Worm (Caenorhabditis elegans) whole organism, L2 larva: ENCODE data around the gene mip-2.

ENCODE experiments used
- C34F6.9 ChIP-seq: fragments of 150-350 bp; optimal IDR thresholded peaks from 2 replicates; lab custom pipeline; 2014; ENCODE audit warnings: missing biosample characterization, missing genetic modification characterization
- F13H6.1 ChIP-seq: sonication (generic microtip); optimal IDR thresholded peaks from 2 replicates; lab custom pipeline; 2016; ENCODE audit warnings: missing genetic modification characterization, missing compliant biosample characterization
- R02D3.7 ChIP-seq: fragments of 150-350 bp; optimal IDR thresholded peaks from 2 replicates; lab custom pipeline; 2014; ENCODE audit warnings: missing biosample characterization, missing genetic modification characterization
- Y55F3AM.14 ChIP-seq: fragments of 200-800 bp; sonication (Bioruptor generic); optimal IDR thresholded peaks from 2 replicates; lab custom pipeline; 2018; ENCODE audit warnings: mild to moderate bottlenecking, missing genetic modification characterization, missing compliant biosample characterization
- ZK546.5 ChIP-seq: sonication (generic microtip); optimal IDR thresholded peaks from 2 replicates; lab custom pipeline; 2017; ENCODE audit warnings: missing biosample characterization, missing genetic modification characterization
- alr-1 ChIP-seq: fragments of 150-350 bp; optimal IDR thresholded peaks from 2 replicates; lab custom pipeline; 2014; ENCODE audit warnings: missing biosample characterization, missing genetic modification characterization
- aly-2 ChIP-seq: fragments of 150-350 bp; optimal IDR thresholded peaks from 2 replicates; lab custom pipeline; 2014; ENCODE audit warnings: missing biosample characterization, missing genetic modification characterization
- ama-1 ChIP-seq: fragments of 150-350 bp; optimal IDR thresholded peaks from 2 replicates; lab custom pipeline; 2018; ENCODE audit warnings: inconsistent platforms
- blmp-1 ChIP-seq: sonication (generic microtip); optimal IDR thresholded peaks from 2 replicates; lab custom pipeline; 2017; ENCODE audit warnings: missing genetic modification characterization, mild to moderate bottlenecking, missing compliant biosample characterization, antibody characterized with exemption, moderate library complexity; ENCODE audit not compliant: insufficient read depth
- ceh-16 ChIP-seq: fragments of 150-350 bp; optimal IDR thresholded peaks from 2 replicates; lab custom pipeline; 2014; ENCODE audit warnings: missing biosample characterization, missing genetic modification characterization
- ceh-82 ChIP-seq: fragments of 150-350 bp; optimal IDR thresholded peaks from 2 replicates; lab custom pipeline; 2014; ENCODE audit warnings: missing biosample characterization, missing genetic modification characterization
- crh-2 ChIP-seq: sonication (generic microtip); optimal IDR thresholded peaks from 2 replicates; lab custom pipeline; 2017; ENCODE audit warnings: missing biosample characterization, missing genetic modification characterization
- dmd-4 ChIP-seq: sonication (generic microtip); optimal IDR thresholded peaks from 2 replicates; lab custom pipeline; 2017; ENCODE audit warnings: missing biosample characterization, missing genetic modification characterization
- egl-27 ChIP-seq: sonication (generic microtip); optimal IDR thresholded peaks from 3 replicates; lab custom pipeline; 2017; ENCODE audit warnings: missing biosample characterization, missing genetic modification reagents, missing genetic modification characterization
- elt-1 ChIP-seq: fragments of 150-350 bp; optimal IDR thresholded peaks from 2 replicates; lab custom pipeline; 2014; ENCODE audit warnings: missing biosample characterization, missing genetic modification characterization
- elt-3 ChIP-seq: sonication (generic microtip); optimal IDR thresholded peaks from 2 replicates; lab custom pipeline; 2017; ENCODE audit warnings: missing biosample characterization, missing genetic modification characterization
- fos-1 ChIP-seq: fragments of 150-350 bp; optimal IDR thresholded peaks from 2 replicates; lab custom pipeline; 2014; ENCODE audit warnings: missing biosample characterization, missing genetic modification characterization
- gmeb-1 ChIP-seq: fragments of 150-350 bp; optimal IDR thresholded peaks from 2 replicates; lab custom pipeline; 2014; ENCODE audit warnings: missing biosample characterization, missing genetic modification characterization
- lin-11 ChIP-seq: fragments of 150-350 bp; sonication (generic microtip); optimal IDR thresholded peaks from 2 replicates; lab custom pipeline; 2014; ENCODE audit warnings: missing biosample characterization, missing genetic modification characterization, inconsistent platforms, mixed read lengths
- lin-13 ChIP-seq: fragments of 150-350 bp; optimal IDR thresholded peaks from 2 replicates; lab custom pipeline; 2014; ENCODE audit warnings: missing biosample characterization, missing genetic modification reagents, missing genetic modification characterization
- lin-39 ChIP-seq: fragments of 150-350 bp; optimal IDR thresholded peaks from 2 replicates; lab custom pipeline; 2014; ENCODE audit warnings: missing biosample characterization, missing genetic modification reagents, missing genetic modification characterization
- lsy-2 ChIP-seq, 2 experiments: fragments of 150-350 bp in 1 of 2; sonication (generic microtip) in 1 of 2; optimal IDR thresholded peaks; 2 replicates each; lab custom pipeline; 2014 to 2017; ENCODE audit warnings: missing biosample characterization in 2 of 2, missing genetic modification characterization in 2 of 2
- mab-5 ChIP-seq: fragments of 150-350 bp; optimal IDR thresholded peaks from 2 replicates; lab custom pipeline; 2014; ENCODE audit warnings: missing biosample characterization, missing genetic modification characterization
- mbf-1 ChIP-seq: sonication (generic microtip); optimal IDR thresholded peaks from 2 replicates; lab custom pipeline; 2017; ENCODE audit warnings: missing biosample characterization, missing genetic modification characterization
- mdl-1 ChIP-seq, 2 experiments: fragments of 150-350 bp in 1 of 2; sonication (generic microtip) in 1 of 2; optimal IDR thresholded peaks; 2 replicates each; lab custom pipeline; 2017; ENCODE audit warnings: missing biosample characterization in 2 of 2, missing genetic modification characterization in 2 of 2
- nhr-10 ChIP-seq: sonication (generic microtip); optimal IDR thresholded peaks from 2 replicates; lab custom pipeline; 2017; ENCODE audit warnings: missing biosample characterization, missing genetic modification characterization
- nhr-11 ChIP-seq: fragments of 150-350 bp; optimal IDR thresholded peaks from 2 replicates; lab custom pipeline; 2014; ENCODE audit warnings: missing biosample characterization, missing genetic modification characterization
- nhr-12 ChIP-seq: fragments of 150-350 bp; optimal IDR thresholded peaks from 2 replicates; lab custom pipeline; 2014; ENCODE audit warnings: missing biosample characterization, missing genetic modification characterization
- nhr-129 ChIP-seq: fragments of 150-350 bp; optimal IDR thresholded peaks from 2 replicates; lab custom pipeline; 2014; ENCODE audit warnings: missing biosample characterization, missing genetic modification characterization
- nhr-21 ChIP-seq: fragments of 150-350 bp; optimal IDR thresholded peaks from 2 replicates; lab custom pipeline; 2014; ENCODE audit warnings: missing biosample characterization, missing genetic modification characterization
- nhr-23 ChIP-seq: fragments of 150-350 bp; optimal IDR thresholded peaks from 2 replicates; lab custom pipeline; 2014; ENCODE audit warnings: missing biosample characterization, missing genetic modification reagents, missing genetic modification characterization
- nhr-237 ChIP-seq: fragments of 150-350 bp; optimal IDR thresholded peaks from 2 replicates; lab custom pipeline; 2014; ENCODE audit warnings: missing biosample characterization, missing genetic modification characterization
- nhr-25 ChIP-seq: fragments of 150-350 bp; sonication (generic microtip); optimal IDR thresholded peaks from 3 replicates; lab custom pipeline; 2014; ENCODE audit warnings: missing biosample characterization, missing genetic modification characterization
- nhr-6 ChIP-seq: fragments of 150-350 bp; optimal IDR thresholded peaks from 2 replicates; lab custom pipeline; 2014; ENCODE audit warnings: missing biosample characterization, missing genetic modification characterization
- nhr-77 ChIP-seq: fragments of 150-350 bp; optimal IDR thresholded peaks from 2 replicates; lab custom pipeline; 2014; ENCODE audit warnings: missing biosample characterization, missing genetic modification characterization
- peb-1 ChIP-seq: fragments of 150-350 bp; optimal IDR thresholded peaks from 2 replicates; lab custom pipeline; 2014; ENCODE audit warnings: missing biosample characterization, missing genetic modification characterization
- sem-4 ChIP-seq: fragments of 150-350 bp; optimal IDR thresholded peaks from 2 replicates; lab custom pipeline; 2014; ENCODE audit warnings: missing biosample characterization, missing genetic modification reagents, missing genetic modification characterization
- skn-1 ChIP-seq: sonication (generic microtip); optimal IDR thresholded peaks from 2 replicates; lab custom pipeline; 2017; ENCODE audit warnings: missing biosample characterization, missing genetic modification characterization
- sma-3 ChIP-seq: sonication (generic microtip); optimal IDR thresholded peaks from 2 replicates; lab custom pipeline; 2016; ENCODE audit warnings: missing genetic modification reagents, missing genetic modification characterization, missing compliant biosample characterization
- sma-9 ChIP-seq, 2 experiments: fragments of 150-350 bp in 1 of 2; sonication (generic microtip) in 1 of 2; optimal IDR thresholded peaks; 2 replicates each; lab custom pipeline; 2014 to 2016; ENCODE audit warnings: missing genetic modification characterization in 2 of 2, mild to moderate bottlenecking in 1 of 2, missing biosample characterization in 1 of 2, missing compliant biosample characterization in 1 of 2, missing genetic modification reagents in 1 of 2, moderate library complexity in 1 of 2
- snpc-4 ChIP-seq: fragments of 150-350 bp; optimal IDR thresholded peaks from 2 replicates; lab custom pipeline; 2014; ENCODE audit warnings: missing biosample characterization, missing genetic modification characterization
- unc-39 ChIP-seq: fragments of 150-350 bp; optimal IDR thresholded peaks from 2 replicates; lab custom pipeline; 2014; ENCODE audit warnings: missing biosample characterization, missing genetic modification characterization
- unc-55 ChIP-seq: fragments of 150-350 bp; sonication (generic microtip); optimal IDR thresholded peaks from 3 replicates; lab custom pipeline; 2014; ENCODE audit warnings: missing biosample characterization, missing genetic modification reagents, missing genetic modification characterization
- unc-62 ChIP-seq: fragments of 150-350 bp; optimal IDR thresholded peaks from 2 replicates; lab custom pipeline; 2014; ENCODE audit warnings: missing biosample characterization, missing genetic modification reagents, missing genetic modification characterization
- zag-1 ChIP-seq: fragments of 150-350 bp; optimal IDR thresholded peaks from 2 replicates; lab custom pipeline; 2014; ENCODE audit warnings: missing biosample characterization, missing genetic modification characterization
- ztf-1 ChIP-seq: fragments of 200-800 bp; sonication (Bioruptor generic); conservative IDR thresholded peaks from 2 replicates; pipeline ENCODE4 v1.3.6; 2022; ENCODE audit warnings: missing genetic modification characterization, missing compliant biosample characterization
- ztf-11 ChIP-seq: sonication (generic microtip); optimal IDR thresholded peaks from 2 replicates; lab custom pipeline; 2017; ENCODE audit warnings: missing biosample characterization, missing genetic modification characterization
- ztf-4 ChIP-seq: fragments of 150-350 bp; optimal IDR thresholded peaks from 2 replicates; lab custom pipeline; 2014; ENCODE audit warnings: missing biosample characterization, missing genetic modification characterization

The mip-2 gene

ce11 chrV:13678542-13678941, 6.8 kb upstream of the mip-2 start, which contains the start of the genes tag-65 and ccz-1:
Gene tag-65 (minus strand): TSS chrV:13678587.
Gene ccz-1 (plus strand): TSS chrV:13678875.
- TF ChIP-seq nhr-25 (peak; percentile 90), blmp-1 (tag; lab: Kevin White, UChicago) (peak; percentile 60), fos-1 (tag; lab: Kevin White, UChicago) (peak; percentile 69), alr-1 (no peak), aly-2 (tag; lab: Kevin White, UChicago) (no peak), skn-1 (tag; lab: Kevin White, UChicago) (no peak), Y55F3AM.14 (GFP tag; lab: Kevin White, UChicago) (peak; percentile 38), lin-39 (tag; lab: Kevin White, UChicago) (no peak), nhr-6 (tag; lab: Kevin White, UChicago) (no peak), unc-55 (GFP tag; lab: Kevin White, UChicago) (peak; percentile 97), nhr-11 (no peak), ceh-16 (tag; lab: Kevin White, UChicago) (peak; percentile 27), zag-1 (tag; lab: Kevin White, UChicago) (peak; percentile 41), nhr-21 (tag; lab: Kevin White, UChicago) (peak; percentile 87), nhr-12 (tag; lab: Kevin White, UChicago) (no peak), mab-5 (tag; lab: Kevin White, UChicago) (peak; percentile 90), nhr-23 (tag; lab: Kevin White, UChicago) (no peak), nhr-237 (tag; lab: Kevin White, UChicago) (peak; percentile 64), unc-39 (tag; lab: Kevin White, UChicago) (no peak), unc-62 (peak; percentile 57), sma-9 (GFP tag; optimal IDR thresholded peaks at IDR 0.05; lab: Kevin White, UChicago) (peak; percentile 94), sma-9 (tag; optimal IDR thresholded peaks at IDR 0.05; lab: Kevin White, UChicago) (no peak), gmeb-1 (tag; lab: Kevin White, UChicago) (peak; percentile 93), egl-27 (tag; lab: Kevin White, UChicago) (peak; percentile 43), F13H6.1 (peak; percentile 86), lin-13 (GFP tag; lab: Kevin White, UChicago) (peak; percentile 87), dmd-4 (tag; lab: Kevin White, UChicago) (peak; percentile 33), elt-1 (no peak), snpc-4 (peak; percentile 78), mbf-1 (tag; lab: Kevin White, UChicago) (no peak), ZK546.5 (tag; lab: Kevin White, UChicago) (peak; percentile 24), lin-11 (tag; lab: Kevin White, UChicago) (peak; percentile 31), nhr-10 (tag; lab: Kevin White, UChicago) (no peak), peb-1 (no peak), ztf-4 (tag; lab: Kevin White, UChicago) (no peak), nhr-77 (tag; lab: Kevin White, UChicago) (no peak), sma-3 (peak; percentile 80), lsy-2 (tag; optimal IDR thresholded peaks at IDR 0.05; lab: Kevin White, UChicago) (peak; percentile 87 to 94), mdl-1 (tag; optimal IDR thresholded peaks at IDR 0.05; lab: Kevin White, UChicago) (peak in 1 of 2 experiments; percentile 54), crh-2 (peak; percentile 88), elt-3 (tag; lab: Kevin White, UChicago) (no peak), ztf-1 (GFP tag; lab: Robert Waterston, UW) (no peak), sem-4 (tag; lab: Kevin White, UChicago) (peak; percentile 57), C34F6.9 (peak; percentile 97), ama-1 (lab: Kevin White, UChicago) (peak; percentile 35), ceh-82 (tag; lab: Kevin White, UChicago) (no peak), R02D3.7 (tag; lab: Kevin White, UChicago) (peak; percentile 68), ztf-11 (no peak), nhr-129 (tag; lab: Kevin White, UChicago) (peak; percentile 59)
- TF ChIP-seq, all 48 proteins: peak for 29
